Worm (Caenorhabditis elegans): ENCODE results near the gene pck-1.

The pck-1 gene

DNA sequence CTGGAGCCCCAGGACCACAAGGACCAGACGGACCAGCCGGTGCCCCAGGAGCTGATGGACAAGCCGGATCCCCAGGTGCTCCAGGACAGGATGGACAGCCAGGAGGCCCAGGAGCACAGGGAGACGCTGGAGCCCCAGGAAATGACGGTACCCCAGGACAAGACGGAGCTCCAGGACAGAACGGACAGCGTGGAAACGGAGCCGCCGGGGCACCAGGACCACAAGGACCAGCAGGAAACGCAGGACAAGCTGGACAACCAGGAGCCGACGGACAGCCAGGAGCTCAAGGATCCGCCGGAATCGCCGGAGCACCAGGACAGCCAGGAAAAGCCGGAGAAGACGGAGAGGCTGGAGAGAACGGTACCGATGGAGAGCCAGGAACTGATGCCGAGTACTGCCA is 24.6 kb downstream of the pck-1 start:
- TF ChIP-seq sea-2 (GFP tag; optimal IDR thresholded peaks at IDR 0.05) (no peak), nhr-12 (tag; optimal IDR thresholded peaks at IDR 0.05) (no peak)

ce11 chrIII:40580-41113 is 25.4 kb downstream of the pck-1 start, which contains the start of gene col-88:
Gene col-88, plus strand, starts transcription at chrIII:41063.
- TF ChIP-seq nhr-23 (tag; optimal IDR thresholded peaks at IDR 0.05), result peak; percentile 31
- no peak for TF ChIP-seq nfya-1 (tag; optimal IDR thresholded peaks at IDR 0.05; ENCODE audit: insufficient read depth)

DNA sequence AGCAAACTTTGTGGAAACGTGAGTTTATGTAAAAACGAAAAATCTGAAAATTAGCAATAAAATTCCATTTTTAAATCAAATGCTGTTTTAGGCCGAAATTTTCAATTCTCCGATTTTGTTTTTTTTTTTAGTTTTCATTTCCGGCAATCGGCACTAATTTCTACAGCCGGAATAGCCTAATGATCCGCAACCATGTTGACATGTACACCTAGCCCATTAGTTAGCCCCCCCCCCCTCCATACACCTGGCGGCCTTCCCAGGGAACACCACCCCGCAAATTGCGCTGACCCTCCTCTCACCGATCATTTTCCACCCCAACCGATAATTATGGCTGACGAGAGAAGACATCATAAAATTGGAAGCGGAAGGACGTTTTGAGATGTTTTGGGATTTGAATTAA is 26.5 kb downstream of the pck-1 start:
- TF ChIP-seq unc-39 (tag; optimal IDR thresholded peaks at IDR 0.05), result no peak
- peak; percentile 25 for TF ChIP-seq nhr-23 (tag; optimal IDR thresholded peaks at IDR 0.05)

DNA sequence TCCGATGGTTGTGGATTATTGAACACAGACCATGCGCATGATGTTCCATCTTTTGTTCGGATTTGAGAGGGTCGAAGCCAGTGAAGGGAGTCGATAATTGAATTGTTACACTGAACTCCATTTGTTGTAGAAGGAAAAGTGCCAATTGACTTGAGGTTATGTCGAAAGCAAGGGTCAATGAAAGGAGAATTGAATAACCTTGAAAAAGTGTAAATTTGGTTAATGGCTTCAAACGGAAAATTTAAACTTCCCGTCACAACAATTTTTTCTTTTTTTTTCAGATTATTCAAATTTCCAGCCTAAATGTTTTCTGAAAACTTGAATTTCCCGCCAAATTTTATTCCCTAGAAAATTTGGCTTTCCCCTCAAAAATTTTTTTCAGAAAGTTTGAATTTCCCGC is 27.9 kb downstream of the pck-1 start, which contains the start of gene clp-10:
TSS of gene clp-10 (minus strand) at position 101 of the 400 bp plus-strand sequence.
- no peak for TF ChIP-seq nhr-237 (tag; optimal IDR thresholded peaks at IDR 0.05)
- TF ChIP-seq ztf-11 (tag; optimal IDR thresholded peaks at IDR 0.05), result no peak

ce11 chrIII:33257-33656 is 32.8 kb downstream of the pck-1 start:
- no peak for TF ChIP-seq nhr-23 (tag; optimal IDR thresholded peaks at IDR 0.05)
- no peak for TF ChIP-seq tbx-2 (tag; optimal IDR thresholded peaks at IDR 0.05)

DNA sequence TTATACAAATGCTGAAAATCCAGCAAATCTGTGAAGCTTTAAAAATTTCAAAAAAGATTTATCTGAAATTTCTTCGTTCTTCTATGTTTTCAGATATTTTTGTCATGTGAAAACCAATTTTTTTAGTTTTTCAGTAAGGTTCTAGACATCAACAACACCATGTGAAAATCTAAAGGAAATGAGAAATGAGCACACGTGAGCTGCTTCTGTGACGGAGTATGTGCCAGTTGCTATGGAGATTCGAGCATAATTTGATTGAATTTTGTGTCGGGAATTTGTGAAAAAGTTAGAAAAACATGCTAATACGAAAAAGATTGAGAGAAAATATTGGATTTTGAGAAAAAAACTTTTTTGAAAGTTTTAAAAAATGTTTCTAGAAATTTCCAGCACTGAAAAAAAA is 34.5 kb downstream of the pck-1 start:
- TF ChIP-seq eor-1 (tag; optimal IDR thresholded peaks at IDR 0.05) (no peak), nhr-237 (tag; optimal IDR thresholded peaks at IDR 0.05) (no peak), ceh-82 (tag; optimal IDR thresholded peaks at IDR 0.05) (no peak), fkh-2 (tag; optimal IDR thresholded peaks at IDR 0.05) (no peak), fos-1 (tag; optimal IDR thresholded peaks at IDR 0.05) (no peak), zag-1 (tag; optimal IDR thresholded peaks at IDR 0.05) (no peak), sea-2 (GFP tag; optimal IDR thresholded peaks at IDR 0.05) (no peak), lin-15B (tag; optimal IDR thresholded peaks at IDR 0.05) (no peak), ztf-11 (tag; optimal IDR thresholded peaks at IDR 0.05) (no peak), aly-2 (tag; optimal IDR thresholded peaks at IDR 0.05) (no peak), skn-1 (tag; optimal IDR thresholded peaks at IDR 0.05) (no peak), elt-3 (tag; optimal IDR thresholded peaks at IDR 0.05) (no peak), lsy-12 (tag; optimal IDR thresholded peaks at IDR 0.05) (no peak), egl-27 (tag; optimal IDR thresholded peaks at IDR 0.05) (no peak), nhr-76 (tag; optimal IDR thresholded peaks at IDR 0.05) (no peak), hmg-11 (tag; optimal IDR thresholded peaks at IDR 0.05) (no peak), tbx-2 (tag; optimal IDR thresholded peaks at IDR 0.05) (no peak), ztf-4 (tag; optimal IDR thresholded peaks at IDR 0.05) (no peak)

ce11 chrIII:30399-30798 is 35.7 kb downstream of the pck-1 start:
- TF ChIP-seq fkh-10 (GFP tag; optimal IDR thresholded peaks at IDR 0.05) (peak; percentile 94), nfya-1 (tag; optimal IDR thresholded peaks at IDR 0.05; ENCODE audit: insufficient read depth) (peak; percentile 35), unc-39 (tag; optimal IDR thresholded peaks at IDR 0.05) (no peak)

ce11 chrIII:29626-30025 is 36.4 kb downstream of the pck-1 start:
- TF ChIP-seq zag-1 (tag; optimal IDR thresholded peaks at IDR 0.05) (no peak), snpc-4 (tag; optimal IDR thresholded peaks at IDR 0.05) (no peak), unc-62 (GFP tag; optimal IDR thresholded peaks at IDR 0.05) (no peak), nhr-25 (tag; optimal IDR thresholded peaks at IDR 0.05) (no peak), jun-1 (tag; optimal IDR thresholded peaks at IDR 0.05) (no peak), egl-5 (tag; optimal IDR thresholded peaks at IDR 0.05) (no peak), nhr-76 (tag; optimal IDR thresholded peaks at IDR 0.05) (no peak), fkh-10 (GFP tag; optimal IDR thresholded peaks at IDR 0.05) (no peak), ztf-4 (tag; optimal IDR thresholded peaks at IDR 0.05) (no peak), fos-1 (tag; optimal IDR thresholded peaks at IDR 0.05) (no peak), elt-1 (tag; optimal IDR thresholded peaks at IDR 0.05) (no peak)

Data from whole organism, L3 larva.